Worm (Caenorhabditis elegans): ENCODE measurements around the gene slc-17.5.

DNA sequence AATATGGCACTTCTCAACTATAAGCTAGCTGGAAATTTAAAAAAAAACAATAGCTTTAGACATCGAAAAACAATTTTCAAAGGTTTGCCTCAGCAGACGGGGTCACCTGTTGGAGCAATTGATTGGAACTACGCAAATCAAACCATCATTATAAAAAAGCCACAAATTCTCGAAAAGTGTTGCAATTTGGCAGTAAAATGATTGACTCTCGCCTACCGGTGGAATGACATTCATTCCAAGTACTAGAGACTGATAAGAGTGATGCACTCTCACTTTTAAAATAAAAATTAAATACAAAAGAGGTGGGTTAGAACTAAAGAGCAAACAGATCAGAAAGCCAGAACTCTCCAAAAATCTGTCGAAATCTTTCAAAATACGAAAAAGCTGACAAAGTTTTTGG is 755 bp upstream of the slc-17.5 start:
- TF ChIP-seq unc-55 (GFP tag; optimal IDR thresholded peaks at IDR 0.05) (no peak), odd-2 (tag; optimal IDR thresholded peaks at IDR 0.05) (no peak), ama-1 (optimal IDR thresholded peaks at IDR 0.05) (no peak), ceh-45 (GFP tag; IDR thresholded peaks at IDR 0.05) (no peak), pqm-1 (tag; optimal IDR thresholded peaks at IDR 0.05) (no peak), tbx-2 (tag; optimal IDR thresholded peaks at IDR 0.05) (no peak), ceh-18 (tag; optimal IDR thresholded peaks at IDR 0.05) (no peak), nhr-11 (tag; optimal IDR thresholded peaks at IDR 0.05) (no peak), pag-3 (tag; optimal IDR thresholded peaks at IDR 0.05; ENCODE audit: borderline replicate concordance) (no peak), gmeb-2 (tag; optimal IDR thresholded peaks at IDR 0.05) (no peak), pha-4 (tag; optimal IDR thresholded peaks at IDR 0.05) (no peak), ceh-9 (tag; optimal IDR thresholded peaks at IDR 0.05) (no peak), hlh-6 (tag; optimal IDR thresholded peaks at IDR 0.05) (no peak), K09A11.1 (tag; optimal IDR thresholded peaks at IDR 0.05; ENCODE audit: insufficient read depth) (no peak)
